Worm (Caenorhabditis elegans): ENCODE data around the gene xrn-1.

xrn-1 gene

ce11 chrII:14036724-14037483 is 31.8 kb upstream of the xrn-1 start (continued):
- TF ChIP-seq nhr-19 (GFP tag; conservative IDR thresholded peaks at IDR 0.05) (0 out of 2 replicates have a peak, but pooled peaks have one; percentile 8), swsn-7 (tag; optimal IDR thresholded peaks at IDR 0.05) (peak; percentile 40), zag-1 (tag; optimal IDR thresholded peaks at IDR 0.05) (no peak), sox-4 (tag; optimal IDR thresholded peaks at IDR 0.05) (no peak), lin-39 (tag; optimal IDR thresholded peaks at IDR 0.05) (no peak), dpl-1 (GFP tag; optimal IDR thresholded peaks at IDR 0.05) (peak in 1 of 3 experiments; percentile 16), ceh-82 (tag; optimal IDR thresholded peaks at IDR 0.05) (peak in 1 of 3 experiments; percentile 51)

ce11 chrII:14037484-14038303 is 31.0 kb upstream of the xrn-1 start:
- TF ChIP-seq lin-14 (GFP tag; optimal IDR thresholded peaks at IDR 0.05) (peak; percentile 60), fkh-8 (tag; optimal IDR thresholded peaks at IDR 0.05) (peak; percentile 55), nhr-71 (tag; optimal IDR thresholded peaks at IDR 0.05) (peak; percentile 55), nhr-77 (tag; optimal IDR thresholded peaks at IDR 0.05) (peak; percentile 30), nhr-47 (tag; optimal IDR thresholded peaks at IDR 0.05) (peak; percentile 27), nhr-20 (tag; optimal IDR thresholded peaks at IDR 0.05) (peak; percentile 31), ztf-4 (tag; optimal IDR thresholded peaks at IDR 0.05) (no peak), nhr-85 (tag) (peak; percentile 33), alr-1 (tag; optimal IDR thresholded peaks at IDR 0.05; ENCODE audit: borderline replicate concordance) (no peak), aha-1 (tag; optimal IDR thresholded peaks at IDR 0.05) (no peak), zag-1 (tag; optimal IDR thresholded peaks at IDR 0.05) (no peak), mdl-1 (tag; optimal IDR thresholded peaks at IDR 0.05) (peak in 1 of 2 experiments; percentile 33), lin-35 (GFP tag; optimal IDR thresholded peaks at IDR 0.05) (peak in 1 of 2 experiments; percentile 22), snu-23 (GFP tag; optimal IDR thresholded peaks at IDR 0.05) (no peak), xbp-1 (tag; optimal IDR thresholded peaks at IDR 0.05) (no peak), zip-4 (GFP tag; optimal IDR thresholded peaks at IDR 0.05) (no peak), unc-62 (GFP tag; optimal IDR thresholded peaks at IDR 0.05) (no peak), ceh-63 (GFP tag; optimal IDR thresholded peaks at IDR 0.05) (peak; percentile 35), nhr-76 (tag; optimal IDR thresholded peaks at IDR 0.05) (no peak), ceh-82 (tag; optimal IDR thresholded peaks at IDR 0.05) (peak in 2 of 3 experiments; percentile 1 to 22), ces-1 (GFP tag; optimal IDR thresholded peaks at IDR 0.05) (no peak), efl-1 (optimal IDR thresholded peaks at IDR 0.05) (peak in 1 of 2 experiments; percentile 6), efl-1 (GFP tag; optimal IDR thresholded peaks at IDR 0.05 in 1 of 2) (peak in 1 of 2 experiments; percentile 65), lir-3 (tag; optimal IDR thresholded peaks at IDR 0.05; ENCODE audit: poor library complexity) (no peak), C04F5.9 (tag; optimal IDR thresholded peaks at IDR 0.05) (no peak), nhr-19 (GFP tag; conservative IDR thresholded peaks at IDR 0.05) (0 out of 2 replicates have a peak, but pooled peaks have one; percentile 14)

DNA sequence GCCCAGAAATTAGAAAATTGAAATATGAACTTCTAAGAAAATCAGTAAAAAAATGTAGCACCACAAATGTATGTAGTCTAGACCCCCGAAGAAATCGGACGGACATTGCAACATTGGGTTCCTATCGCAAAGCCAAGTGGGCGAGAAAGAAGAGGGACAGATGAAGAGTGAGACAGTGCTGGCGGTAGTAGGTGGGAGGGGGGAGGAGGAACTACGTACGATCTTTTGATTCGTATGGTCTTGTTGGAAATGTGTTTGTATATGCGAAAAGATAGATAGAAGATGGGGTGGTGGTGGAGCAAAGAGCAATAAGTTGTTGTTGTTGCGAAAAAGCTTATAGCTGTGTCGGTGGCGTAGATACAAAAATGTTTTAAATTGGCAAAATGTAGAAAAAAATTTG is 30.4 kb upstream of the xrn-1 start:
- TF ChIP-seq fkh-8 (tag; optimal IDR thresholded peaks at IDR 0.05) (peak; percentile 8), lin-35 (GFP tag; optimal IDR thresholded peaks at IDR 0.05) (peak in 1 of 2 experiments; percentile 8), pqm-1 (tag; optimal IDR thresholded peaks at IDR 0.05) (no peak), unc-98 (GFP tag; IDR thresholded peaks at IDR 0.05) (no peak), egl-13 (tag; optimal IDR thresholded peaks at IDR 0.05) (no peak), nhr-20 (tag; optimal IDR thresholded peaks at IDR 0.05) (peak; percentile 3), lin-14 (GFP tag; optimal IDR thresholded peaks at IDR 0.05) (peak; percentile 13), xbp-1 (tag; optimal IDR thresholded peaks at IDR 0.05) (no peak), unc-130 (tag; optimal IDR thresholded peaks at IDR 0.05) (no peak), unc-86 (tag; optimal IDR thresholded peaks at IDR 0.05) (no peak), nhr-71 (tag; optimal IDR thresholded peaks at IDR 0.05) (no peak), snu-23 (GFP tag; optimal IDR thresholded peaks at IDR 0.05) (peak; percentile 8), egl-27 (tag; optimal IDR thresholded peaks at IDR 0.05) (no peak), nhr-77 (tag; optimal IDR thresholded peaks at IDR 0.05) (peak; percentile 53), pag-3 (tag; optimal IDR thresholded peaks at IDR 0.05; ENCODE audit: borderline replicate concordance, insufficient read depth) (no peak), Y116A8C.19 (tag; optimal IDR thresholded peaks at IDR 0.05; ENCODE audit: borderline replicate concordance) (no peak), nhr-12 (tag; optimal IDR thresholded peaks at IDR 0.05) (no peak), lin-15B (tag; optimal IDR thresholded peaks at IDR 0.05) (no peak), zip-4 (GFP tag; optimal IDR thresholded peaks at IDR 0.05) (no peak), ztf-11 (tag; optimal IDR thresholded peaks at IDR 0.05) (no peak), C34B4.2 (tag; optimal IDR thresholded peaks at IDR 0.05) (no peak), nhr-11 (tag; optimal IDR thresholded peaks at IDR 0.05) (no peak), ceh-63 (GFP tag; optimal IDR thresholded peaks at IDR 0.05) (no peak), tlp-1 (tag; optimal IDR thresholded peaks at IDR 0.05) (no peak), sup-37 (GFP tag; optimal IDR thresholded peaks at IDR 0.05) (no peak)
